Worm (Caenorhabditis elegans) whole organism, mixed stage, embryonic: ENCODE results near the gene srv-27.
"Not testable (repeated sequence)": the region's sequence is repeated elsewhere in the genome, so short reads cannot be mapped to it uniquely, and the experiment has no call there.

Experiments used
- M03D4.4 ChIP-seq: sonication (generic microtip); optimal IDR thresholded peaks from 2 replicates; lab custom pipeline; 2017; ENCODE audit warnings: mild to moderate bottlenecking, missing genetic modification characterization, missing compliant biosample characterization
- bed-3 ChIP-seq: fragments of 200-800 bp; sonication (Bioruptor generic); optimal IDR thresholded peaks from 3 replicates; lab custom pipeline; 2018; ENCODE audit warnings: mild to moderate bottlenecking, missing genetic modification characterization, moderate library complexity, missing compliant biosample characterization
- blmp-1 ChIP-seq: fragments of 150-350 bp; optimal IDR thresholded peaks from 2 replicates; lab custom pipeline; 2014; ENCODE audit warnings: missing biosample characterization, missing genetic modification characterization
- ceh-39 ChIP-seq: fragments of 150-350 bp; optimal IDR thresholded peaks from 2 replicates; lab custom pipeline; 2014; ENCODE audit warnings: missing biosample characterization, missing genetic modification characterization
- ceh-43 ChIP-seq: fragments of 200-800 bp; sonication (Bioruptor generic); optimal IDR thresholded peaks from 2 replicates; lab custom pipeline; 2018; ENCODE audit warnings: mild to moderate bottlenecking, missing genetic modification characterization, moderate library complexity, missing compliant biosample characterization
- ceh-83 ChIP-seq: fragments of 200-800 bp; sonication (Bioruptor generic); optimal IDR thresholded peaks from 2 replicates; lab custom pipeline; 2018; ENCODE audit warnings: mild to moderate bottlenecking, missing genetic modification characterization, missing compliant biosample characterization
- ces-1 ChIP-seq: fragments of 150-350 bp; optimal IDR thresholded peaks from 2 replicates; lab custom pipeline; 2014; ENCODE audit warnings: missing biosample characterization, missing genetic modification reagents, missing genetic modification characterization
- drap-1 ChIP-seq: fragments of 200-800 bp; sonication (Bioruptor generic); optimal IDR thresholded peaks from 3 replicates; lab custom pipeline; 2018; ENCODE audit warnings: mild to moderate bottlenecking, missing genetic modification characterization, missing compliant biosample characterization
- elt-1 ChIP-seq: sonication (generic microtip); optimal IDR thresholded peaks from 2 replicates; lab custom pipeline; 2017; ENCODE audit warnings: missing genetic modification characterization, mild to moderate bottlenecking, missing compliant biosample characterization, antibody characterized with exemption, moderate library complexity, borderline replicate concordance; ENCODE audit not compliant: insufficient read depth
- elt-3 ChIP-seq: fragments of 150-350 bp; optimal IDR thresholded peaks from 2 replicates; lab custom pipeline; 2014; ENCODE audit warnings: missing biosample characterization, missing genetic modification characterization
- flh-1 ChIP-seq: fragments of 200-800 bp; sonication (Bioruptor generic); optimal IDR thresholded peaks from 2 replicates; lab custom pipeline; 2018; ENCODE audit warnings: mild to moderate bottlenecking, missing genetic modification characterization, moderate library complexity, missing compliant biosample characterization
- ham-2 ChIP-seq: fragments of 200-800 bp; sonication (Bioruptor generic); optimal IDR thresholded peaks from 2 replicates; lab custom pipeline; 2018; ENCODE audit warnings: mild to moderate bottlenecking, missing genetic modification characterization, missing compliant biosample characterization
- hlh-1 ChIP-seq: fragments of 150-350 bp; optimal IDR thresholded peaks from 2 replicates; lab custom pipeline; 2014; ENCODE audit warnings: missing biosample characterization, missing genetic modification reagents, missing genetic modification characterization
- lin-13 ChIP-seq: fragments of 150-350 bp; optimal IDR thresholded peaks from 2 replicates; lab custom pipeline; 2014; ENCODE audit warnings: missing biosample characterization, missing genetic modification characterization
- lin-32 ChIP-seq: fragments of 200-800 bp; sonication (Bioruptor generic); optimal IDR thresholded peaks from 2 replicates; lab custom pipeline; 2018; ENCODE audit warnings: mild to moderate bottlenecking, missing genetic modification characterization, missing compliant biosample characterization
- lsy-2 ChIP-seq: fragments of 150-350 bp; optimal IDR thresholded peaks from 2 replicates; lab custom pipeline; 2014; ENCODE audit warnings: missing biosample characterization, missing genetic modification characterization
- mab-5 ChIP-seq: fragments of 150-350 bp; optimal IDR thresholded peaks from 2 replicates; lab custom pipeline; 2014; ENCODE audit warnings: missing biosample characterization, missing genetic modification characterization
- mep-1 ChIP-seq: fragments of 150-350 bp; optimal IDR thresholded peaks from 2 replicates; lab custom pipeline; 2017; ENCODE audit warnings: missing biosample characterization, missing genetic modification reagents, missing genetic modification characterization, inconsistent platforms
- mls-2 ChIP-seq: sonication (generic microtip); optimal IDR thresholded peaks from 2 replicates; lab custom pipeline; 2016; ENCODE audit warnings: mild to moderate bottlenecking, missing genetic modification characterization, moderate library complexity, missing compliant biosample characterization
- nhr-12 ChIP-seq: fragments of 150-350 bp; optimal IDR thresholded peaks from 2 replicates; lab custom pipeline; 2014; ENCODE audit warnings: missing biosample characterization, missing genetic modification characterization
- nhr-2 ChIP-seq: fragments of 150-350 bp; optimal IDR thresholded peaks from 2 replicates; lab custom pipeline; 2014; ENCODE audit warnings: missing biosample characterization, missing genetic modification characterization
- nhr-237 ChIP-seq: fragments of 150-350 bp; optimal IDR thresholded peaks from 2 replicates; lab custom pipeline; 2014; ENCODE audit warnings: missing biosample characterization, missing genetic modification characterization
- nhr-28 ChIP-seq: fragments of 150-350 bp; optimal IDR thresholded peaks from 2 replicates; lab custom pipeline; 2014; ENCODE audit warnings: missing biosample characterization, missing genetic modification characterization
- nhr-76 ChIP-seq: sonication (generic microtip); optimal IDR thresholded peaks from 2 replicates; lab custom pipeline; 2017; ENCODE audit warnings: missing biosample characterization, missing genetic modification characterization
- sptf-1 ChIP-seq: sonication (generic microtip); optimal IDR thresholded peaks from 2 replicates; lab custom pipeline; 2017; ENCODE audit warnings: mild to moderate bottlenecking, missing genetic modification characterization, moderate library complexity, missing compliant biosample characterization
- unc-120 ChIP-seq: sonication (generic microtip); optimal IDR thresholded peaks from 2 replicates; lab custom pipeline; 2017; ENCODE audit warnings: missing genetic modification characterization, missing compliant biosample characterization; ENCODE audit not compliant: poor library complexity, severe bottlenecking
- unc-39 ChIP-seq: fragments of 150-350 bp; optimal IDR thresholded peaks from 2 replicates; lab custom pipeline; 2014; ENCODE audit warnings: missing biosample characterization, missing genetic modification characterization
- unc-62 ChIP-seq: fragments of 150-350 bp; optimal IDR thresholded peaks from 2 replicates; lab custom pipeline; 2014; ENCODE audit warnings: missing biosample characterization, missing genetic modification reagents, missing genetic modification characterization
- zip-8 ChIP-seq: fragments of 150-350 bp; optimal IDR thresholded peaks from 2 replicates; lab custom pipeline; 2014; ENCODE audit warnings: missing biosample characterization, missing genetic modification characterization
- ztf-11 ChIP-seq: fragments of 150-350 bp; optimal IDR thresholded peaks from 2 replicates; lab custom pipeline; 2014; ENCODE audit warnings: missing biosample characterization, missing genetic modification characterization

The srv-27 gene

ce11 chrIV:6298253-6298652, at the start of gene srv-27:
Gene srv-27, minus strand, starts transcription at chrIV:6298353.
- TF ChIP-seq nhr-237 (tag; lab: Kevin White, UChicago) (no peak), nhr-76 (tag; lab: Kevin White, UChicago) (no peak), unc-62 (GFP tag; lab: Kevin White, UChicago) (no peak), flh-1 (no peak), elt-1 (tag; lab: Kevin White, UChicago) (no peak), sptf-1 (tag; lab: Kevin White, UChicago) (no peak), unc-39 (tag; lab: Kevin White, UChicago) (no peak), lsy-2 (tag; lab: Kevin White, UChicago) (no peak), zip-8 (tag; lab: Kevin White, UChicago) (no peak), nhr-2 (tag; lab: Kevin White, UChicago) (no peak), nhr-28 (tag; lab: Kevin White, UChicago) (no peak), mep-1 (tag; lab: Kevin White, UChicago) (no peak), ces-1 (GFP tag; lab: Kevin White, UChicago) (no peak)

- not testable (repeated sequence) for TF ChIP-seq nhr-76 (tag; lab: Kevin White, UChicago); lin-13 (tag; lab: Kevin White, UChicago); ham-2 (GFP tag; lab: Kevin White, UChicago)
Observed at ce11 chrIV:6347213-6347612, 49.1 kb upstream of the srv-27 start, which contains the start of gene Y73B6BL.289. Gene Y73B6BL.289, plus strand, starts transcription at chrIV:6347513.

ce11 chrIV:6342876-6343275, 44.7 kb upstream of the srv-27 start, which contains the start of gene Y73B6BL.14:
Gene Y73B6BL.14, minus strand, starts transcription at chrIV:6342976.
- no peak for TF ChIP-seq ztf-11 (tag; lab: Kevin White, UChicago)
- TF ChIP-seq sptf-1 (tag; lab: Kevin White, UChicago), result no peak
- no peak for TF ChIP-seq nhr-12 (tag; lab: Kevin White, UChicago)

ce11 chrIV:6342431-6342830, 44.3 kb upstream of the srv-27 start, which contains the start of gene Y73B6BL.288:
Gene Y73B6BL.288, minus strand, starts transcription at chrIV:6342531.
- TF ChIP-seq blmp-1 (tag; lab: Kevin White, UChicago) (no peak), ham-2 (GFP tag; lab: Kevin White, UChicago) (no peak), mls-2 (tag; lab: Kevin White, UChicago) (no peak), nhr-2 (tag; lab: Kevin White, UChicago) (no peak), mab-5 (tag; lab: Kevin White, UChicago) (no peak), ceh-43 (GFP tag; lab: Kevin White, UChicago) (no peak), flh-1 (no peak), lin-32 (GFP tag; lab: Kevin White, UChicago) (no peak), ces-1 (GFP tag; lab: Kevin White, UChicago) (no peak), unc-39 (tag; lab: Kevin White, UChicago) (no peak), unc-62 (GFP tag; lab: Kevin White, UChicago) (no peak), ceh-39 (tag; lab: Kevin White, UChicago) (no peak), unc-120 (tag; lab: Kevin White, UChicago) (no peak), mep-1 (tag; lab: Kevin White, UChicago) (no peak), M03D4.4 (no peak), bed-3 (GFP tag; lab: Kevin White, UChicago) (no peak), elt-1 (tag; lab: Kevin White, UChicago) (no peak), ceh-83 (GFP tag; lab: Kevin White, UChicago) (no peak)

ce11 chrIV:6337353-6337752, 39.2 kb upstream of the srv-27 start, which contains the start of gene ipla-6:
Gene ipla-6, plus strand, starts transcription at chrIV:6337653.
- no peak for TF ChIP-seq hlh-1 (tag; lab: Kevin White, UChicago)
- TF ChIP-seq drap-1, result no peak
- TF ChIP-seq nhr-237 (tag; lab: Kevin White, UChicago), result no peak
- TF ChIP-seq nhr-28 (tag; lab: Kevin White, UChicago), result no peak
- no peak for TF ChIP-seq elt-3 (tag; lab: Kevin White, UChicago)
